Fruit fly (Drosophila melanogaster) whole organism: ENCODE results near the gene CG15021.

Source experiments
- CG8478 ChIP-seq: fragments of >200 bp; optimal IDR thresholded peaks from 2 replicates; lab custom pipeline; 2018; ENCODE audit warnings: inconsistent platforms
- Dll ChIP-seq: fragments of >200 bp; optimal IDR thresholded peaks from 2 replicates; lab custom pipeline; 2017
- EcR ChIP-seq, 2 experiments: fragments of >200 bp; optimal IDR thresholded peaks; 2 replicates each; lab custom pipeline; 2017; ENCODE audit warnings: missing biosample characterization in 2 of 2, missing genetic modification characterization in 2 of 2, missing genetic modification reagents in 2 of 2
- pan ChIP-seq: fragments of >200 bp; optimal IDR thresholded peaks from 2 replicates; lab custom pipeline; 2017
- psq ChIP-seq: fragments of >200 bp; optimal IDR thresholded peaks from 2 replicates; lab custom pipeline; 2017
- usp ChIP-seq: fragments of >200 bp; optimal IDR thresholded peaks from 2 replicates; lab custom pipeline; 2017; ENCODE audit warnings: missing biosample characterization, missing genetic modification characterization, mixed read lengths

The CG15021 gene

DNA sequence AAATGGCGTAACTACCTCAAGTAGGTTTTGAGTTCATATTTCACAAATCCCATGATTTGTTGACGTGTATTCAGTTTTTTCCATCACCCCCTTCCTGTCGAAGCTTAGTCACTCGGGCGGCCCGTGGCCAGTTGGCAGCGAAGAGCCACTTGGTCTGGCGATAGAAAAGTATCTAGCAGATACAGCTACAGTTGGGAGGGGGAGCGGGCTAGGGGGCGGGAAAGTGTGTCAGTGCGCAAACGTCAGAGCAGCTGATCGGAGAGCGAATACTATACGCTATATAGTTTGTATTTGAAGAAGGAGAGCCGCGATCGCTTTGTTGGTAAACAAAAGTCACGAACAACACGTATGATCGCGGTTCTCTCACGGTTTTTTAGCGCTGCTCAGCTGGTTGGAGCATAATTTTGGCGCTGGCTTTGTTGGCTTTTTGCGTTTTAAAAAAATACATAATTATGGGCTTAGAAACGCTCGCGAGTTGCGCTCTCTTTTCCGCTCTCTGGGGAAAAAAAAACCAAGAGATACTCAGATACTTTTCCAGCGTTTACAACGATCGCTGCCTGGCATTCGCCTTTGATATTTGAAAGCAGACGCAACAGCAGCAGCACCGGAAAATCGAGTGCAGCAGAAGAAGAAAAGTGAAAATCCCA, 22.6 kb upstream of the CG15021 start:
- peak; percentile 61 for TF ChIP-seq Dll (lab: Kevin White, UChicago)
- no peak for TF ChIP-seq usp (GFP tag; lab: Kevin White, UChicago)
- TF ChIP-seq CG8478 = no peak

DNA sequence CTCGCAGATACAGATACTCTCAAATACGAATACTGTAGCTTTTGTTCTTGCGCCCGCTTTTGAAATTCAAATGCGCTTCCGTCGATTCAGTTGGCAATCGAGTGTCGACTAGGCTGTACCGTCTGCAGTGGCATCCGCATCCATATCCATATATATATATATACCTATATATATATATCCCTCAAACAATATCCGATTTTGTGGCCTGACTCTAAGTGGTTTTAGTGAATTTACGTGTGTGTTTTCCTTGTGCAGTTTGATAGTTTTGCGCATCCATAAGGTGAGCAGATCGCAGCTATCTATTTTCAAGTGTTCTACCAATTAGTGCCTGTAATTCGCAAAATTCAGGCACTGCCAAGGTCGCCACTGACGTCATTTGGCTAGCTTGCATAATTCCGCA, 21.9 kb upstream of the CG15021 start:
- TF ChIP-seq Dll (lab: Kevin White, UChicago) (no peak), usp (GFP tag; lab: Kevin White, UChicago) (no peak), EcR (GFP tag; optimal IDR thresholded peaks at IDR 0.05; lab: Kevin White, UChicago) (no peak), psq (no peak), pan (no peak), CG8478 (no peak)

DNA sequence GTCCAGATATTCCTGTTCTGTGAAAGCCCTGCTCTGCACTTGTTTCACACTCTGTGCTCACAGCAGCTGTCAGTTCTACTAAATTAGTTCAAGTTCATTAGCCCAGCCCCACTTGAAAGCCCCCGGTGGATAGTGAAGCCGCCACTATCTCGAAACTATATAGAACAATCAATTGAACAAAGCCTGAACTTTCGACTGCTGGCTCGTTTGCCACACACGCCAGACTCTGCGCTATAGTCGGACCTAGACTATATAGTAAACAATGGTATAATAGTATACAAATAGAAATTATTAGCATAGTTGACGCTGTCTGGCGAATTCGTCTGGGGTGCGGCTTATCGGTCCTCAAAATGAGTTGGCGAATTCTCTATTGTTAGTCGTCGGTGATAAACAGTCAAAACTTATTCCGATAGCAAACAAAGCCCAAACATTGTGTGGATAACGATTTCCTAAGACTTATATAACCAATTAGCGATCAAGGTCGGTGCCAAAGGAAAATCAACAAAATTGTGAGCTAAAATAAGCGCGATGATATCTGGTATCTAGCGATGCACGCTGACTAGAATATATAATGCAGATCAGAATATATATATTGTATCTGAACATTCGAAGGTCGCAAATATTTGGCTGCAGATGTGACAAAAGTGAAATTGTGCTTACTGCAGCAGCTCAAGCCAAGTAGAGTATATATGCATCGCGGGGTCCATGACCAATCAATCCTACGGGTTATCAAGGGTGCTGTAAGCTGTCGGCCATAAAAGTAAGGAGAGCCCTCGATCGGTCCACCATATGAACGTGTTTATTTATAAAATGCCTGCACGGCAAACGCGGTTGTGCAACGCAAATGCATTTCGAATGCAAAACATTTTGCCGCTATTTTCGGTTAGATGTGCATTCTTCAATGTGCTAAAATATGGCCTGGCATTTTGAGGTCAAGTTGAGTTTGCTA, 20.9 kb upstream of the CG15021 start:
- TF ChIP-seq EcR (GFP tag; optimal IDR thresholded peaks at IDR 0.05; lab: Kevin White, UChicago) (peak in 1 of 2 experiments; percentile 36), Dll (lab: Kevin White, UChicago) (no peak)

DNA sequence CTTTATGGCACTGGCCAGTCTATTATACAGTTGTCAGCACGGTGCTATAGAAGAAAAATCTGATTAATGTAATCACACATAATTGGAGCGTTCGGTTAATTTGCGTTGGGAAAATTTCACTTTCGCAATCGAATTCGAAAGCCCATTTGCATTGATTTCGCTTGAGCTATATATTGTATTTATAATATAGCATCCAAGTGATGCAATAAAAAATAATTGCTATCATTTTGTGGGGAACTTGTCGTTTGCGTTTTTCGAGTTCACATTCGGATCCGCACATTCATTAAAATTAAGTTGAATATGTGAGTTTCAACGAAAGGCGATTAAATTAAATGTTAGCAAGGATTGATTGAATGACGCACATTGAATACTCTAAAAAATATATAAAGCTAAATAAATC, 19.5 kb upstream of the CG15021 start:
- TF ChIP-seq pan (no peak), usp (GFP tag; lab: Kevin White, UChicago) (no peak), CG8478 (no peak), EcR (GFP tag; optimal IDR thresholded peaks at IDR 0.05; lab: Kevin White, UChicago) (no peak), psq (no peak), Dll (lab: Kevin White, UChicago) (no peak)

DNA sequence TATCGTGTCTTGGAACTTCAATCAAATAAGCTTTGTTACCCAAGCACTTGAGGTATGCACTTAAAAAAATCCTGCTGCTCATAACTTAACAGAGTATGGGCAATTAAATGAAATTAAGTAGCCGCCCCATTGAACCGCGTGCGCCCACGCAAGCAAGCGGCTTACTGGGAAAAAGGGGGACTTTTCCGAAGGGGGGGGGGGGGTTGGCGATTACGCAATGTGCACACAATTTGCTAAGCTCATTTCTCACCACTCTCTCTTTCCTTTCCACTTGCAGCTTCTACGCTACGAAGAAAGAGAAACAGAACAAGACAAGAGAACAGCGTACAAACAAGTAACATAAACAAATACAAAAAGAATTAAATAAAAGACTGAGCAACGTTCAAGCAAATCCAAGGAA, 19.0 kb upstream of the CG15021 start:
- no peak for TF ChIP-seq usp (GFP tag; lab: Kevin White, UChicago)
- no peak for TF ChIP-seq pan
- no peak for TF ChIP-seq EcR (GFP tag; optimal IDR thresholded peaks at IDR 0.05; lab: Kevin White, UChicago)
- TF ChIP-seq psq = no peak
- no peak for TF ChIP-seq CG8478
- TF ChIP-seq Dll (lab: Kevin White, UChicago) = no peak

DNA sequence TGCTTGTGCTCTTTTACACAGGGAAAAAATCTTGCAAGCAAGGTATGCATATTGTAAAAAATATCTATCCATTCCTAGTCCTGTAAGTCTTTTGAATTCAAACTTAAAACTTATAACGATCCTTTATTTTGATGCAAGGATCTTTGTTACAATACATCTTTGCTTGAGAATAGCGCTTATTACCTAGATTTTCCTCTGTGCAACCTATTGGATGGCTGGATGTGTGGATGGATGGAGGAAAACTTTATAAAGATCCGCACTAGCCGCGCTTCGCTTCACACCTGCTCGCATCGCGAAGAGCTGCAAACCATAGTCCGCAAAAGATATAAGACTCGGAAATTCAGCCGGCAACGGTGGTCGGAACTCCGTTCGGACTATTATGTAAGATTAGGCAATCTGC, 15.2 kb upstream of the CG15021 start, which contains the start of gene CG15020:
Gene CG15020, plus strand, starts transcription at position 301 of the 400 bp plus-strand sequence.
- no peak for TF ChIP-seq pan
- TF ChIP-seq psq = no peak
- no peak for TF ChIP-seq usp (GFP tag; lab: Kevin White, UChicago)
- TF ChIP-seq CG8478 = no peak
- no peak for TF ChIP-seq EcR (GFP tag; optimal IDR thresholded peaks at IDR 0.05; lab: Kevin White, UChicago)
- TF ChIP-seq Dll (lab: Kevin White, UChicago) = no peak

DNA sequence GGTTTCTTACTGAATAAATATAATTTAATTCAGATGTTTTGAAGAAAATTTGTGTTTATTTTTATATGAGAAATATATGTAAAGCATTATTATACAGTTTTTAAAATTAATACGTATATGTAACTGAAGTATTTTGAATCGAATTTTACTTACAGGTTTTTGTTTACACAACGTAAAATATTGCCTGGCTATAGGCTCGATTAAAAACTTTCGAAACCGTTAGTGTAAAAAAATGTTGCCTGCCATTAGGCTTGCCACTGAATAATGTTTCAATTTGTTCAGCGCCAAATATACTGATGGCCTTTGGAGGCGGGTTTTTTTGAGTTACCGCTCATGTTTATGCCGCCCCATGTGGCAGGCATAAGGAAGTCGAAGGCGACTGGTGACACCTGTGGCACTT, 9.9 kb upstream of the CG15021 start:
- no peak for TF ChIP-seq CG8478
- TF ChIP-seq usp (GFP tag; lab: Kevin White, UChicago) = no peak
- TF ChIP-seq pan = no peak
- no peak for TF ChIP-seq EcR (GFP tag; optimal IDR thresholded peaks at IDR 0.05; lab: Kevin White, UChicago)
- no peak for TF ChIP-seq Dll (lab: Kevin White, UChicago)
- no peak for TF ChIP-seq psq

DNA sequence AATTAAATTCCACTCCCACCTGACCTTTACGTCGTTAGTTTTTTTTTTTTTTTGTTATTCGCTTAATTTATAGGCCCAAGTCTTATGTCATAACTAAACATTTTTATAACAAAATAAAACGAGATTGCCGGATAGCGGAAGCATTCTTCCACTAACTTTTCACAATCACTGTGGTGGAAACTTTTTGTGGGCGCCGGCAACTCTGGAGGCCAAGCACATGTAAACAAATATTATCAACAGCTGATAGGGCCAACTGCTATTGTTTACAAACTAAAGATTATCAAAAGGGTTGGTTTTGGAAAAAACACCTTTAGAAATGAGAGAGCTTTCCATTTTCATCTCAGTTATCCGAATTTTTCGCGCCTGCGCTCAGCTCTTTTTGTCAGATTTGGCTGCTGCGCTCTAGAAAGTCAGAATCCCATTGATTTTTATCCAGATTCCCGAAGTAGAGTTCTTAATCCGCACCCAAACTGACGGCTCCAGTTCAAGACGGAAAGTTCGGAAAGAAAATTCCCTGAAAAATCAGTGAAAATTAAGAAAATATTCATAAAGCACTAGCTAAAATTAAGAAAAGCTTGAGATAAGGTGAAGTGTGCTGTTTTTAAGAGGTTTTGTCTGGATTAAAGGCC, 7.5 kb upstream of the CG15021 start, which contains the start of gene nAChRbeta1:
Gene nAChRbeta1, plus strand, starts transcription at position 432 of the 629 bp plus-strand sequence.
- TF ChIP-seq Dll (lab: Kevin White, UChicago) = no peak
- TF ChIP-seq CG8478 = no peak
- TF ChIP-seq EcR (GFP tag; optimal IDR thresholded peaks at IDR 0.05; lab: Kevin White, UChicago) = no peak
- TF ChIP-seq pan = no peak

DNA sequence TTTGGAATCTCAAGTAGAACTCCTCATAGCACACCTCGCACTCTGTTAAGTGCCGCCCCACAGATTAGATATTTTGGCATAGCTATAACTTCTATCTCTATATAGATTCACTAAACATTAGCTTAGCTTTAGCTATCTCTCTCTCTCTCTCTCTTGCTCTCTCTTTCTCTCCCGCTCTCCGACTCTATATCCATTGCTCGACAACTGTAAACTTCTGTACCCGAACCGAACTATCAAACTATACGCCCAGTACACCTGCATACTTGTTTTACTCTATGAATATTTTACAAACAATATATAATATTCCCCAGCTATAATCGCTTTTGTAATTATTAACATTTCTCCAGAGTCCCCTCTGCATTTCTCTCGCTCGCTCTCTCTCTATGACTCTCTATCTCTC, 6.2 kb upstream of the CG15021 start:
- TF ChIP-seq psq = no peak
- no peak for TF ChIP-seq usp (GFP tag; lab: Kevin White, UChicago)
- TF ChIP-seq EcR (GFP tag; optimal IDR thresholded peaks at IDR 0.05; lab: Kevin White, UChicago) = no peak
- no peak for TF ChIP-seq CG8478
- TF ChIP-seq Dll (lab: Kevin White, UChicago) = no peak
- TF ChIP-seq pan = no peak

DNA sequence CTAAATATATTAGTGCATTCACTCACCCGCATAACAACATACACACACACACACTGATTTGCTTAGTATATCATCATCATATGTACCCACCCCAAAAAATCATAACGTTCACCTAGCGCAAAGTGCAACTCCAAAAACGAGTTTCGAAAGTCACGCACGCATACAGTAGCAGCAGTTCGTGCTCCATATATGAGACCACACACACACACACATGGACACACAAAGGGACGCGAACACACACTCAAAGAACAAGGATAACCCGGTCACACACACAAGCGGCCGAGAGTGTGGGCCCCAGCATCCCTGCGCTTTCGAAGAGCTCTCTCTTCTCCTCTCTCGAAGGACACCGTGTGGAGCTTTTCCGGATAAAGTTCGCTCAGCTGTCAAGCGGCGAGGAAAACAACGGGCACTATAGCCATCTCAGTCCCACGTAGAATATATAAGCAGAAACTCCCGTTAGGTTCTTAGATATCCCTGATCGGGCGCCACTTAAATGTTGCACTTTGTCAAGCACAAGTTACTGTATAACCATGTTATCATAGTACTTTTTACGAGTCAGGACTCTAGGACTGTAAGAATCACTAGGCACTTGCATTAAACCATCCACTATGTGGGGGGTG, 5.3 kb upstream of the CG15021 start:
- TF ChIP-seq EcR (GFP tag; optimal IDR thresholded peaks at IDR 0.05; lab: Kevin White, UChicago) = no peak
- no peak for TF ChIP-seq CG8478
- no peak for TF ChIP-seq psq
- TF ChIP-seq usp (GFP tag; lab: Kevin White, UChicago) = no peak

DNA sequence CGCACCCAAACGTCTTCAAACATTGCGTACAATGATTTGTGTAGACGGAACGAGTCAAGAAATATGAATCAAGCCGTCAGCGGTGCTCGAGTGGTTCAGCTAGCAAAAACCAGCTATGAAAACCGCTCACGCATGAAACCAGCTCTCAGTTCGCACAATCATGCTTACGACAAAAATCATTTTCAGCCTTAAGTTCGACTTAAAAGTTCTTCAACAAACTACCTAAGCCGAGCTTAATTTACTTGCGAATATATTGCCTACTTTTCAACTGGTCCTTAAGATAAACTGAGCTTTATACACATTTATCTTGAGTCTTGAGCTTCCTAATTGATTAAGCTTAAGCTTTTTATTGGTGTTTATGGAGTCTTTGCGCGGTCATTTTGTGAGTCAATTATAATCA, 3.6 kb downstream of the CG15021 start:
- no peak for TF ChIP-seq usp (GFP tag; lab: Kevin White, UChicago)
- no peak for TF ChIP-seq CG8478
- TF ChIP-seq Dll (lab: Kevin White, UChicago) = no peak
- no peak for TF ChIP-seq EcR (GFP tag; optimal IDR thresholded peaks at IDR 0.05; lab: Kevin White, UChicago)
- no peak for TF ChIP-seq pan

DNA sequence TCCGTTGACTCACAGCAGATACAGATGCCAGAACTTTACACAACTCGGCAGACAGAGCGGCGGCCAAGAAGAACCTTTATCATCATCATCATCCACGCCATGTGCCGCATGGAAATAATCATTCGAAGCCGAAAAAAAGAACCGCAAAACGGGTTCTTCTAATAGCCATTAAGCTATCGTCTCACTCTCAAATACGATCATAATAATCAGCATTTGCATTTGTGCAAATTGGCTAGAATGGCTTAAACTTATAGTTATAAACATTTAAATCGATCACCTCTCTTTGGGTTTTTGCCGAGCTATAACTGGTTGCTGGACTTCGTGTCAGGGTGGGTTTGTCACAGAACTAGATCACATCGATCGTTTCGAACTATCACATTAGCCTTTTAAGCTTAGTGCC, 5.6 kb downstream of the CG15021 start:
- no peak for TF ChIP-seq Dll (lab: Kevin White, UChicago)
